Worm (Caenorhabditis elegans) whole organism, midembryonic: Measurements from ENCODE around the gene B0285.6.

Experiments
- T22C8.4 ChIP-seq: fragments of 200-800 bp; sonication (Bioruptor generic); IDR thresholded peaks from 2 replicates; pipeline ENCODE4 v1.3.6; 2022; ENCODE audit warnings: missing genetic modification characterization, missing compliant biosample characterization
- cog-1 ChIP-seq: sonication (generic microtip); optimal IDR thresholded peaks from 2 replicates; lab custom pipeline; 2016; ENCODE audit warnings: missing genetic modification characterization, missing compliant biosample characterization
- flt-1 ChIP-seq: fragments of 200-800 bp; sonication (Bioruptor generic); IDR thresholded peaks from 2 replicates; pipeline ENCODE4 v1.3.6; 2022; ENCODE audit warnings: missing genetic modification characterization, missing compliant biosample characterization
- klf-2 ChIP-seq: fragments of 200-800 bp; sonication (Bioruptor generic); conservative IDR thresholded peaks from 2 replicates; pipeline ENCODE4 v1.3.6; 2022; ENCODE audit warnings: missing genetic modification reagents, missing genetic modification characterization, missing compliant biosample characterization
- med-1 ChIP-seq: sonication (generic microtip); optimal IDR thresholded peaks from 2 replicates; lab custom pipeline; 2017; ENCODE audit warnings: missing genetic modification characterization, mild to moderate bottlenecking, missing compliant biosample characterization, antibody characterized with exemption, missing genetic modification reagents; ENCODE audit not compliant: insufficient read depth
- ref-1 ChIP-seq: fragments of 200-800 bp; sonication (Bioruptor generic); conservative IDR thresholded peaks from 2 replicates; pipeline ENCODE4 v1.3.6; 2022; ENCODE audit warnings: missing genetic modification reagents, missing genetic modification characterization, missing compliant biosample characterization
- tab-1 ChIP-seq: fragments of 200-800 bp; sonication (Bioruptor generic); IDR thresholded peaks from 2 replicates; pipeline ENCODE4 v1.3.6; 2022; ENCODE audit warnings: missing genetic modification characterization, missing compliant biosample characterization
- ztf-23 ChIP-seq: fragments of 200-800 bp; sonication (Bioruptor generic); IDR thresholded peaks from 2 replicates; pipeline ENCODE4 v1.3.6; 2022; ENCODE audit warnings: missing genetic modification reagents, missing genetic modification characterization, missing compliant biosample characterization
- ztf-29 ChIP-seq: fragments of 200-800 bp; sonication (Bioruptor generic); IDR thresholded peaks from 2 replicates; pipeline ENCODE4 v1.3.6; 2022; ENCODE audit warnings: missing genetic modification reagents, missing genetic modification characterization, missing compliant biosample characterization

B0285.6 gene

ce11 chrIII:4374854-4375253 lies 25.0 kb downstream of the B0285.6 start, which contains the start of gene pals-26:
Gene pals-26 (plus strand): TSS chrIII:4375154.
- TF ChIP-seq ztf-23 (GFP tag; lab: Robert Waterston, UW), result no peak
- TF ChIP-seq klf-2 (GFP tag; lab: Robert Waterston, UW), result no peak
- no peak for TF ChIP-seq cog-1 (tag; lab: Kevin White, UChicago)
- no peak for TF ChIP-seq ref-1
- no peak for TF ChIP-seq med-1 (GFP tag; lab: Kevin White, UChicago)
- TF ChIP-seq tab-1 (GFP tag; lab: Robert Waterston, UW), result no peak
- no peak for TF ChIP-seq T22C8.4 (GFP tag; lab: Robert Waterston, UW)
- no peak for TF ChIP-seq ztf-29 (GFP tag; lab: Robert Waterston, UW)
- TF ChIP-seq flt-1 (GFP tag; lab: Robert Waterston, UW), result no peak

- peak; percentile 66 for TF ChIP-seq klf-2 (GFP tag; lab: Robert Waterston, UW)
- TF ChIP-seq ztf-23 (GFP tag; lab: Robert Waterston, UW), result peak; percentile 83
- peak; percentile 83 for TF ChIP-seq ztf-29 (GFP tag; lab: Robert Waterston, UW)
- TF ChIP-seq T22C8.4 (GFP tag; lab: Robert Waterston, UW), result peak; percentile 42
- TF ChIP-seq med-1 (GFP tag; lab: Kevin White, UChicago), result peak; percentile 5
- peak; percentile 91 for TF ChIP-seq flt-1 (GFP tag; lab: Robert Waterston, UW)
- peak; percentile 56 for TF ChIP-seq cog-1 (tag; lab: Kevin White, UChicago)
- peak; percentile 50; the same call in 1 of the 2 replicates for TF ChIP-seq ref-1
- TF ChIP-seq tab-1 (GFP tag; lab: Robert Waterston, UW), result peak; percentile 83
Observed at ce11 chrIII:4378600-4379293, 28.8 kb downstream of the B0285.6 start.

- TF ChIP-seq ztf-23 (GFP tag; lab: Robert Waterston, UW), result no peak
- TF ChIP-seq cog-1 (tag; lab: Kevin White, UChicago), result no peak
- TF ChIP-seq tab-1 (GFP tag; lab: Robert Waterston, UW), result no peak
- TF ChIP-seq ztf-29 (GFP tag; lab: Robert Waterston, UW), result no peak
- TF ChIP-seq T22C8.4 (GFP tag; lab: Robert Waterston, UW), result no peak
- TF ChIP-seq med-1 (GFP tag; lab: Kevin White, UChicago), result no peak
- no peak for TF ChIP-seq ref-1
- TF ChIP-seq flt-1 (GFP tag; lab: Robert Waterston, UW), result no peak
- TF ChIP-seq klf-2 (GFP tag; lab: Robert Waterston, UW), result no peak
Observed at ce11 chrIII:4379717-4380116, 29.8 kb downstream of the B0285.6 start, which contains the start of gene B0284.3. Gene B0284.3 (minus strand): TSS chrIII:4379817.

- no peak for TF ChIP-seq T22C8.4 (GFP tag; lab: Robert Waterston, UW)
- TF ChIP-seq ztf-23 (GFP tag; lab: Robert Waterston, UW), result no peak
- TF ChIP-seq ztf-29 (GFP tag; lab: Robert Waterston, UW), result no peak
- TF ChIP-seq med-1 (GFP tag; lab: Kevin White, UChicago), result no peak
- TF ChIP-seq klf-2 (GFP tag; lab: Robert Waterston, UW), result no peak
- peak; percentile 11 for TF ChIP-seq cog-1 (tag; lab: Kevin White, UChicago)
- no peak for TF ChIP-seq flt-1 (GFP tag; lab: Robert Waterston, UW)
Observed at ce11 chrIII:4380835-4381234, 30.9 kb downstream of the B0285.6 start.

ce11 chrIII:4381343-4381742 lies 31.4 kb downstream of the B0285.6 start, which contains the start of gene pals-27:
Gene pals-27 (plus strand): TSS chrIII:4381643.
- TF ChIP-seq flt-1 (GFP tag; lab: Robert Waterston, UW) (no peak), klf-2 (GFP tag; lab: Robert Waterston, UW) (no peak), ztf-29 (GFP tag; lab: Robert Waterston, UW) (no peak), tab-1 (GFP tag; lab: Robert Waterston, UW) (no peak), cog-1 (tag; lab: Kevin White, UChicago) (no peak), ref-1 (no peak), med-1 (GFP tag; lab: Kevin White, UChicago) (no peak), ztf-23 (GFP tag; lab: Robert Waterston, UW) (no peak)

ce11 chrIII:4382118-4382517 lies 32.2 kb downstream of the B0285.6 start:
- TF ChIP-seq klf-2 (GFP tag; lab: Robert Waterston, UW), result no peak
- TF ChIP-seq med-1 (GFP tag; lab: Kevin White, UChicago), result no peak

- no peak for TF ChIP-seq flt-1 (GFP tag; lab: Robert Waterston, UW)
- TF ChIP-seq ref-1, result no peak
- no peak for TF ChIP-seq ztf-23 (GFP tag; lab: Robert Waterston, UW)
- TF ChIP-seq cog-1 (tag; lab: Kevin White, UChicago), result no peak
- no peak for TF ChIP-seq klf-2 (GFP tag; lab: Robert Waterston, UW)
- TF ChIP-seq T22C8.4 (GFP tag; lab: Robert Waterston, UW), result no peak
- no peak for TF ChIP-seq tab-1 (GFP tag; lab: Robert Waterston, UW)
- TF ChIP-seq ztf-29 (GFP tag; lab: Robert Waterston, UW), result no peak
- TF ChIP-seq med-1 (GFP tag; lab: Kevin White, UChicago), result no peak
Observed at ce11 chrIII:4384487-4384886, 34.6 kb downstream of the B0285.6 start, which contains the start of gene pals-28. Gene pals-28 (plus strand): TSS chrIII:4384787.

ce11 chrIII:4390421-4390820 lies 40.5 kb downstream of the B0285.6 start:
- TF ChIP-seq flt-1 (GFP tag; lab: Robert Waterston, UW) (no peak), ztf-29 (GFP tag; lab: Robert Waterston, UW) (no peak), med-1 (GFP tag; lab: Kevin White, UChicago) (no peak), T22C8.4 (GFP tag; lab: Robert Waterston, UW) (no peak), klf-2 (GFP tag; lab: Robert Waterston, UW) (no peak)

- TF ChIP-seq tab-1 (GFP tag; lab: Robert Waterston, UW) (no peak), T22C8.4 (GFP tag; lab: Robert Waterston, UW) (no peak), klf-2 (GFP tag; lab: Robert Waterston, UW) (no peak), ztf-23 (GFP tag; lab: Robert Waterston, UW) (no peak), med-1 (GFP tag; lab: Kevin White, UChicago) (no peak), cog-1 (tag; lab: Kevin White, UChicago) (no peak), ztf-29 (GFP tag; lab: Robert Waterston, UW) (no peak), flt-1 (GFP tag; lab: Robert Waterston, UW) (no peak), ref-1 (no peak)
Observed at ce11 chrIII:4391319-4391718, 41.4 kb downstream of the B0285.6 start.
